Fruit fly (Drosophila melanogaster) whole organism: ENCODE data around the gene CG14369.

ENCODE experiments used
- CG8478 ChIP-seq: fragments of >200 bp; optimal IDR thresholded peaks from 2 replicates; lab custom pipeline; 2018; ENCODE audit warnings: inconsistent platforms
- Dll ChIP-seq: fragments of >200 bp; optimal IDR thresholded peaks from 2 replicates; lab custom pipeline; 2017
- EcR ChIP-seq, 2 experiments: fragments of >200 bp; optimal IDR thresholded peaks; 2 replicates each; lab custom pipeline; 2017; ENCODE audit warnings: missing biosample characterization in 2 of 2, missing genetic modification characterization in 2 of 2, missing genetic modification reagents in 2 of 2
- pan ChIP-seq: fragments of >200 bp; optimal IDR thresholded peaks from 2 replicates; lab custom pipeline; 2017
- psq ChIP-seq: fragments of >200 bp; optimal IDR thresholded peaks from 2 replicates; lab custom pipeline; 2017
- usp ChIP-seq: fragments of >200 bp; optimal IDR thresholded peaks from 2 replicates; lab custom pipeline; 2017; ENCODE audit warnings: missing biosample characterization, missing genetic modification characterization, mixed read lengths

CG14369 gene

DNA sequence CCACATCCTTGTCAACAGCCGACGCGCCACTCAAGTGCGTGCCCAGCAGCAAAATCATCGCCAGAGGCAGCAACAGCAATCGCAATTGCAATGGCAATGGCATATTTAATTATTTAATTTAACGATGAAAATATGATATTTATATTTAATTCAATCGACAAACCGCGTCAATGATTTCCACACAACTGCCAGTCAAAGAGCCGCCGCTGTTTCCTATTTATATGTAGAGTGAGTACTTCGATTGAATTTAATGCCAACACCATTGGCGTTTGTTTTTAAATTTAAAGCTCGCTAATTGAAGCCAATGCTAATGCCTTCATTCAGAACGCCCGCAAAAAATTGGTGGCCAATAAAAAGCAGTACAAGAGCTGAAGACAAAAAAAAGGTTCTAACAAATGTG, at the start of gene CG14369:
CG14369 (minus strand) TSS at position 101 of the 400 bp plus-strand sequence.
- no peak for TF ChIP-seq psq (lab: Kevin White, UChicago)
- no peak for TF ChIP-seq EcR (GFP tag; optimal IDR thresholded peaks at IDR 0.05; lab: Kevin White, UChicago)
- TF ChIP-seq CG8478 (lab: Kevin White, UChicago), result no peak
- TF ChIP-seq Dll (lab: Kevin White, UChicago), result no peak
- no peak for TF ChIP-seq pan

DNA sequence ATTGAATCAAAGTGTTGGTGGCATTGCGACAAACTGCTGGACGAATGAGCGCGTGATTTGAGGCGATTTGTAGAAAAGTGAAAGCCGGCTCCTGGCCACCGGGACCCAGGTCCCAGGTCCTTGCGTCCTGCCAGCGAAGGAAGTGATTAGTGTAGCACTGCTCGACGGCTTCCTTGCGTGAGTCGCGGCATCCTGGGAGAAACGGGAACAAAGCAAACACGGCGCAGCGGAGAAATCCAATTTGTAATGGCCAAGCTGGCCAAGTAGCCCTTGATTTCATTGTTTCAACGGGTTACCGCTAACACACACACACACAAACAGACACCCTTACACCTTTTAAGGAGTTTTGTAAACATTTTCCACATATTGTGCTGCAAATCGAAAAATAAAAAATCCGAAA, 39.2 kb upstream of the CG14369 start, which contains the start of gene CG10841:
CG10841 (plus strand) TSS at position 301 of the 400 bp plus-strand sequence.
- TF ChIP-seq CG8478 (lab: Kevin White, UChicago) (no peak), pan (no peak), usp (no peak), EcR (GFP tag; optimal IDR thresholded peaks at IDR 0.05; lab: Kevin White, UChicago) (no peak), psq (lab: Kevin White, UChicago) (no peak), Dll (lab: Kevin White, UChicago) (no peak)

DNA sequence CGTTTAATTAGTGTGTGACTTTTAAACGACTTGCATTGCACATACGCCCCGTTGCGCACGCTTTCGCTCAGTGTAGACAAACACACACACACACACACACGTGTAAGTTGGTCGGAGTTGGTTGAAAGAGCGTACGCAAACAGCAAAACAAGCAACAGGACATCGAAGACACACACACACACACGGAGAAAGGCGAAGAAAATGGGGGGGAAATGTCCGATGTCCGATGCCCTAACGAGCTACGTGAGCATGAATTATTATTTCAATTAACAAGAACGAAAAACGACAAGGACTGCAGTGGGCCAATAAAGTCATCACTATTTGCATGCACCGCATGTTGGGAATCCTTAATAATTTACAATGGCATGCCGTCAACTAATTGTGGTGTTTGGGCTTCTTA, 24.8 kb upstream of the CG14369 start:
- TF ChIP-seq usp (no peak), CG8478 (lab: Kevin White, UChicago) (no peak), EcR (GFP tag; optimal IDR thresholded peaks at IDR 0.05; lab: Kevin White, UChicago) (no peak), psq (lab: Kevin White, UChicago) (no peak), pan (no peak), Dll (lab: Kevin White, UChicago) (no peak)

DNA sequence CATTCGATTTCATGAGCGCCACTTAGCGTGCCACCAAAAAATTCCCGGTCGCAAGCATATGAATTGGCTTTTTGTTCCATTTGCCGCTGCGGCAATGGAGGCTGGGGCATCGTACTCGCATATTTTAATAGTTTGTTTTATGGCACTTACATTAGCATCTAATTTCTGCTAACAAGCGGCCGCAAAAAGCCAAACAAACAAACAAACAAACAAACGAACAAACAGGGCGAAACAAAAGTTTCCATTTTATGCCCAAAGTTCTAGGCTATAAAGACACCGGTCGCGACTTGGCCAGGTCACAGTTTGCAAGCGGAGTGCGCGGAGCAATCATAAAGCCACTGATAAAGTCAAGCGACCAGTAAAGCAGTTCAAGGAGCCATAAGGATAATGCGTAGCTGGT, 23.2 kb upstream of the CG14369 start, which contains the start of gene CG9269:
CG9269 (plus strand) TSS at position 301 of the 400 bp plus-strand sequence.
- TF ChIP-seq EcR (GFP tag; optimal IDR thresholded peaks at IDR 0.05; lab: Kevin White, UChicago) (no peak), CG8478 (lab: Kevin White, UChicago) (no peak), pan (no peak), usp (no peak), psq (lab: Kevin White, UChicago) (no peak), Dll (lab: Kevin White, UChicago) (no peak)

DNA sequence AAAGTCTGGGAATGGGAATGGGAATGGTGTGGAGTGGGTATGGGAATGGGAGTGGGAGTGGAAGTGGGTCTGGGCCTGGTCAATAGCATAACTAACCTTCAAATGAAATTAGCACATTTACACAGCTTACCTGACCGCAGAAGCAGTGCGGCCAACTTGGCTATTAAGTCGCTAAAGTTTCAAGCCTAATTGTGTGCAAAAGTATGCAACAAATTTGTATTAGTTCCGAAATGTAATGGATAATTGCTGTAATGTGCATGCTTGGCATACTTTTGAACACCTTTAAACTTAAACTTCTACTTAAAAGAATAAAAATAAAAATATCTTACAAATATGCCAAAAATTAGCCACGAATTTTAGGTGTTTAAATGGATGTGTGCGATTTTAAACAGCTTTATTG, 22.6 kb upstream of the CG14369 start:
- TF ChIP-seq CG8478 (lab: Kevin White, UChicago) (no peak), psq (lab: Kevin White, UChicago) (no peak), pan (no peak)

DNA sequence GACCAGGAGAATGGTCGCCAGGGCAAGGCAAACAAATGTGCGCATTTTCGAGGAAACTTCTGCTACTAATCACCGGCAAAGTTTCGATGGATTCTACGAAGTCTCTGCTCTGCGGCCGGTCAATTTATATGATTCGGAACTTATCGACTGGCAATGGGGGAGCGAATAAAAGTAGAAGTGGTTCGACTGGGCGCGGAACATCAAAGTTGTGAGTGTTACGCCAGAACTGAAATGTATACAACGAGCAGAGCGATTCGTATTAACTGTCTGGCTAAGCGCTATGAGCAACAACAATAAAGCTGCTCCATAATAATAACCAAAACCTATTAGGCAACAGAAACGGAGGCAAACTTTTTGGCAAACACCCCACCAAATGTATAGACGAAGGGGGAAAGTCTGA, 19.9 kb upstream of the CG14369 start, which contains the start of gene CG9757:
CG9757 (minus strand) TSS at position 101 of the 400 bp plus-strand sequence.
- TF ChIP-seq Dll (lab: Kevin White, UChicago) (no peak), psq (lab: Kevin White, UChicago) (no peak)

DNA sequence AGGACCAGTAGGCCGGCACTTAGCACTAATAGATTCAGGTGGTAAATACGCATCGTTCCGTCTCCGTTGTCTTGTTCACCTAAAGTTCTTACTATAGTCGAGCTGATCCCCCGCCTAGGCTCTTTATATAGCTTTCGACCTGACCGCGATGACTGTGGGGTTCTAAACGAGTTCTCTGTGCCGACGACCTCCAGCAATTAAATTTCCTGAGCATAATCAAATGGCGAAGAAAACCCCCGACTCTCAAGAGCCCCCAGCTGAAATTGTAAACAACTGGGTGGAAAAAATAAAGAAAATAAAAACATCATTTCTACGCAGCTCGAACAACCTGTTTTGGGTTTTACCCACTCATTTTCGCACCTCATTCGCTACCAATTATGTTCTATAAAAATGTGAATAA, 16.7 kb upstream of the CG14369 start, which contains the start of gene CG9759:
CG9759 (minus strand) TSS at position 101 of the 400 bp plus-strand sequence.
- TF ChIP-seq usp (no peak), EcR (GFP tag; optimal IDR thresholded peaks at IDR 0.05; lab: Kevin White, UChicago) (no peak)

DNA sequence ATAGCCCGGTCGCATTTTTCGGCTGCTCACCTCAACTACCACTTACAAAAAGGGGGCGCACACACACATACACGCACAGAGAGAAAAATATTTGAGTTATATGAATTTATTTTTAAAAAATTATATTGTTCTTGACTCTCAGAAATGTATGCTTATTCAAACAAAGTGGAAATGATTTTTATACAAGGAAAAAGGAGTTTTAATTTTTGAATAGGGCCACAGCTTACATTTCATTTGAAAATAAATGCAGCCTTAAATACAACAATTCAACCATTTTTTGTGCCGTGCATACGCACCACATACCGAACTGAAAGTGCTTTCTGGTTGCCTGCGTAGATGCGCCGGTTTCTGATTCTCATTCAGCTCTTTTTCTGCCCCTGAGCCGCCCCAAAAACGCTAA, 8.1 kb upstream of the CG14369 start:
- TF ChIP-seq CG8478 (lab: Kevin White, UChicago) (no peak), usp (no peak), pan (no peak), psq (lab: Kevin White, UChicago) (no peak), EcR (GFP tag; optimal IDR thresholded peaks at IDR 0.05; lab: Kevin White, UChicago) (no peak), Dll (lab: Kevin White, UChicago) (no peak)

DNA sequence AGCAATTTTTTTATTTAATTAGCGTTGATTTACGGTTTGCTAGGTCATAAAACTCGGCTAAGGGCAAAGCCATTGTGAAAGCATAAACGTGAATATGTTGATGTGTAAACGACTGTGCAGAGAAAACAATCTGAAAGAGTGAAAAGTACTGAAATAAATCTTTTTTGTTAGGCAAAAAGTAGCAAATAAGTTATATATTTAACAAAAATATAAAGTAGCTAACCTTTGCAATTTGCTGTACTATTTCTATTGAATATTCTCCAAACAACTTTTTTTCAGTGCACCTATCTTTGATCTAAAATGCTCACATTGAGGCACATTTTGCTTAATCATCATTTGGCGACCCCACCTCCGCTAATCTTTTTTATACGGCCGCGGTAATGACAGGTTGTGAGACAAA, 4.0 kb upstream of the CG14369 start:
- no peak for TF ChIP-seq psq (lab: Kevin White, UChicago)
- TF ChIP-seq EcR (GFP tag; optimal IDR thresholded peaks at IDR 0.05; lab: Kevin White, UChicago), result no peak
- no peak for TF ChIP-seq Dll (lab: Kevin White, UChicago)
- TF ChIP-seq pan, result no peak

DNA sequence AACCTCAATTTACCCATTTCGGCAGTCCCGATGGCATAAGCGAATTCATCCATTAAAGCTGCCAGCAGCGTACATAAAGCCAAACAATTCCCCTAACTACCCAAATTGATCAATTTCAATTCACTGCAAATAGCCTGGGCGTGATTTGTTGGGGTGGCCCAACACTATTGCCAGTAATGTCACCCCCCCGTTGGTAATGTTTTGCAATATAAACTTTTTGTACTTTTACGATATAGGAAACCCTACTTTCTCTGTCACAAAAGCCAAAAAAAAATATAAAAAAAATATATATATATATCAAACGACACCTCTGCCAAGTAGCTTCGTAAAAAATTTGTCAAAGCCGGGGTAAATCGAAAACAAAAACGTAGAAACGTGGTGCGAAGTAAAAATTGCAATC, 4.8 kb downstream of the CG14369 start, which contains the start of gene CG14370:
CG14370 (plus strand) TSS at position 301 of the 400 bp plus-strand sequence.
- TF ChIP-seq Dll (lab: Kevin White, UChicago), result no peak
- TF ChIP-seq usp, result no peak
- no peak for TF ChIP-seq CG8478 (lab: Kevin White, UChicago)
- TF ChIP-seq psq (lab: Kevin White, UChicago), result no peak
- no peak for TF ChIP-seq pan
- TF ChIP-seq EcR (GFP tag; optimal IDR thresholded peaks at IDR 0.05; lab: Kevin White, UChicago), result no peak

DNA sequence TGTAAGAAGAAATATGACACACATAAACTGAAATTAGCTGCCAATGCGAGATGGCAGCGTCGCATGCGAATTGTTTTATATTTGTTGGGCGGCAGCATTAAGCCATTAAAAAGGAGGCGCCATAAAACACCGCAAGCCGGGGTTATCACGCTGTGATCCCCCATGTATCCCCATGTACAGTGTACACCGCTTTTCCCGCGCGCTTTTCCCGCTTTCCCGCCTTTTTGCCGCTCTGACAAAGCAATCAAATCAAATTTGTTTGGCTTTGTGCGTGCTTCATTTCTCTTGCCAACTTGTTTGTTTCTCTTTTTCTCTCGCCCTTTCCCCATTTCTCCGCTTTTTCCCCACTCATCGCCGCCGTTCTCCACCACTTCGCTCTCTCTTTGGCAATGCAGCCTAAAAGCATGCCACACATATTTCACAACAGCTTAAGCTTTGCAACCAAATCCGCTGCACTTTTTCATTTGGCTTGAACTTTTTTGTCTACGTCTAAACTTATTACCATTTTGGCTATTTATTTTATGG, 38.5 kb downstream of the CG14369 start:
- TF ChIP-seq pan, result no peak
- TF ChIP-seq usp, result no peak

DNA sequence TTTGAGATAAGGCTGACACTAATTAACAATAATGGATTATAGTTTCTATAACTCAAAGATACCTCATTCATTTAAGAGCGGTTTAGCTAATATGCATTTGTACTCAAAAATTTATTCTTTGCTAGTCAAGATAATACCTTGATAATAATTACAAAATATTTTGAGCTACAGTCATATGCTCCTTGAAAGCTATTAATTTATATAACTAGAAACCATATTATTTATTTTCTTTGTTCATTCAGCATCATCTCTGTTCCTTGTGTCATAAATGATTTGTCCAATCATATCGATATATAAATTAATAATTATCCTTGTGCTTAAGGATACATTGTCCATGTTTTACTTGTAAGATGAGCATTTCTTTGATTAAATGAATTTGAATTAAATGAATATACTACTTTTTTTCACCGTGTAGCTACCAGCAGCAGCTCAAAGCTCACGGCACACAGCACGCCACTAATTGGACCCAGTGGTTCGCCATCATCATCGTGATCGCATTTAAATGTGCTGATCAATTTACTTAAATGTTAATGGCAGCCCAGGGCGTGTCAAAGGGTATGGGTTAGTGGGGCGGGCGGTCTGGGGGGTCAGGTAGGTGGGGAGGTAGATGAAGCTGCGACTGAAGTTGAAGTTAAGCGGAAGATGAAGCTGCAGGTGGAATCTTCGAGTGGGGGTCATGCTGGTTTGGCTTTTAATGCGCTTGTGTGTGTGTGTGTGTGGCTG, 39.1 kb downstream of the CG14369 start:
- TF ChIP-seq CG8478 (lab: Kevin White, UChicago), result no peak

DNA sequence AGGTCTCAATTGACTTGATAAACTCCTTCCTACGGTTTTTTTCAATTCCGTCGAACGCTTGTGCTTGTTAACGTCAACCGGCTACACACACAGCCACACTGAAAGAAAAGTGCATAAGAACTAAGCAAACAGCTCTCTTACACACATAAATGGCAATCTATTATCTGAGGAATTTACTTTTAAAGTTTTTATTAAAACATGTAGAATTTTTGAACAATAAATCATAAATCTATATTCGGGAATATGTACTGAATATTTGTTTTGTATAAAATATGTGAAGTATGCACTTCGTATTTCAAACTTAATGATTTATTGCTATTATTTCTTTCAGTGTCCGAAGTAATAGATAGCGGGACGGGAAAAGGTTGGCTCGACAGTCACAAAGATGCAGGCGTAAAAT, 42.9 kb downstream of the CG14369 start:
- TF ChIP-seq CG8478 (lab: Kevin White, UChicago) (no peak), Dll (lab: Kevin White, UChicago) (no peak), psq (lab: Kevin White, UChicago) (no peak), pan (no peak), usp (no peak)
